Worm (Caenorhabditis elegans): Measurements from ENCODE around the gene C44C10.11.

Gene C44C10.11

ce11 chrX:11725646-11726045 lies 15.5 kb upstream of the C44C10.11 start:
- no peak for TF ChIP-seq sdc-2 (tag; optimal IDR thresholded peaks at IDR 0.05)
- no peak for TF ChIP-seq hlh-30 (tag; optimal IDR thresholded peaks at IDR 0.05; ENCODE audit: insufficient read depth)
- no peak for TF ChIP-seq ceh-34 (tag; optimal IDR thresholded peaks at IDR 0.05)
- no peak for TF ChIP-seq eyg-1 (tag; optimal IDR thresholded peaks at IDR 0.05)

ce11 chrX:11723781-11724201 lies 13.6 kb upstream of the C44C10.11 start, which contains the start of gene D1053.4:
Gene D1053.4 (minus strand): TSS chrX:11723800.
- TF ChIP-seq syd-9 (tag; optimal IDR thresholded peaks at IDR 0.05), result no peak
- peak; percentile 24 for TF ChIP-seq ceh-31 (tag; optimal IDR thresholded peaks at IDR 0.05)
- no peak for TF ChIP-seq fkh-6 (tag; optimal IDR thresholded peaks at IDR 0.05)
- TF ChIP-seq ref-2 (tag; optimal IDR thresholded peaks at IDR 0.05), result no peak
- TF ChIP-seq hlh-8 (tag; optimal IDR thresholded peaks at IDR 0.05), result no peak
- no peak for TF ChIP-seq lim-6 (tag; optimal IDR thresholded peaks at IDR 0.05)
- TF ChIP-seq K09A11.1 (tag; optimal IDR thresholded peaks at IDR 0.05; ENCODE audit: insufficient read depth), result no peak
- no peak for TF ChIP-seq elt-4 (tag; optimal IDR thresholded peaks at IDR 0.05)
- TF ChIP-seq sdc-2 (tag; optimal IDR thresholded peaks at IDR 0.05), result no peak
- no peak for TF ChIP-seq unc-3 (GFP tag; conservative IDR thresholded peaks at IDR 0.05)
- no peak for TF ChIP-seq unc-3 (tag; optimal IDR thresholded peaks at IDR 0.05)
- TF ChIP-seq unc-42 (tag; optimal IDR thresholded peaks at IDR 0.05), result peak; percentile 91
- TF ChIP-seq hlh-13 (GFP tag; optimal IDR thresholded peaks at IDR 0.05), result no peak
- TF ChIP-seq Y22D7AL.16 (tag; optimal IDR thresholded peaks at IDR 0.05), result no peak
- no peak for TF ChIP-seq eyg-1 (tag; optimal IDR thresholded peaks at IDR 0.05)
- TF ChIP-seq pha-2 (tag; optimal IDR thresholded peaks at IDR 0.05), result no peak
- no peak for TF ChIP-seq C08G9.2 (tag; optimal IDR thresholded peaks at IDR 0.05)

- TF ChIP-seq ceh-22 (tag; optimal IDR thresholded peaks at IDR 0.05) (no peak), ztf-16 (tag; optimal IDR thresholded peaks at IDR 0.05) (no peak)
Measured at ce11 chrX:11720058-11720457, 9.9 kb upstream of the C44C10.11 start.

- TF ChIP-seq ets-4 (tag; optimal IDR thresholded peaks at IDR 0.05) (no peak), T23F11.4 (GFP tag; optimal IDR thresholded peaks at IDR 0.05) (no peak), hlh-30 (tag; optimal IDR thresholded peaks at IDR 0.05; ENCODE audit: insufficient read depth) (no peak), ceh-14 (tag; optimal IDR thresholded peaks at IDR 0.05) (no peak), sox-2 (GFP tag; IDR thresholded peaks at IDR 0.05) (no peak), ceh-18 (tag; optimal IDR thresholded peaks at IDR 0.05) (peak; percentile 14), tbx-7 (tag; optimal IDR thresholded peaks at IDR 0.05) (no peak), hlh-6 (tag; optimal IDR thresholded peaks at IDR 0.05) (no peak)
Measured at ce11 chrX:11718751-11719150, 8.6 kb upstream of the C44C10.11 start.

- TF ChIP-seq pag-3 (tag; optimal IDR thresholded peaks at IDR 0.05; ENCODE audit: borderline replicate concordance), result no peak
- no peak for TF ChIP-seq unc-55 (GFP tag; optimal IDR thresholded peaks at IDR 0.05)
- no peak for TF ChIP-seq ceh-48 (tag; optimal IDR thresholded peaks at IDR 0.05)
- no peak for TF ChIP-seq K02D7.2 (tag; optimal IDR thresholded peaks at IDR 0.05)
Measured at ce11 chrX:11716463-11716960, 6.4 kb upstream of the C44C10.11 start, which contains the start of gene C44C10.9. Gene C44C10.9 (minus strand): TSS chrX:11716513.

ce11 chrX:11712230-11712853 lies 2.2 kb upstream of the C44C10.11 start, which contains the start of gene col-180:
Gene col-180 (minus strand): TSS chrX:11712280.
- TF ChIP-seq ceh-19 (GFP tag; optimal IDR thresholded peaks at IDR 0.05), result no peak
- no peak for TF ChIP-seq nfya-1 (tag; optimal IDR thresholded peaks at IDR 0.05)
- TF ChIP-seq ceh-48 (tag; optimal IDR thresholded peaks at IDR 0.05), result no peak
- no peak for TF ChIP-seq unc-86 (tag; optimal IDR thresholded peaks at IDR 0.05)
- no peak for TF ChIP-seq ceh-2 (tag; optimal IDR thresholded peaks at IDR 0.05)
- TF ChIP-seq sdc-2 (tag; optimal IDR thresholded peaks at IDR 0.05), result no peak
- no peak for TF ChIP-seq hlh-30 (tag; optimal IDR thresholded peaks at IDR 0.05; ENCODE audit: insufficient read depth)
- TF ChIP-seq hlh-6 (tag; optimal IDR thresholded peaks at IDR 0.05), result no peak
- TF ChIP-seq tbx-2 (tag; optimal IDR thresholded peaks at IDR 0.05), result no peak
- TF ChIP-seq ama-1 (optimal IDR thresholded peaks at IDR 0.05), result no peak
- no peak for TF ChIP-seq ttx-3 (tag; optimal IDR thresholded peaks at IDR 0.05)
